Fruit fly (Drosophila melanogaster): ENCODE results near the gene CG10581.

- no peak for TF ChIP-seq bab1 (GFP tag; optimal IDR thresholded peaks at IDR 0.05)
- TF ChIP-seq CG33017 (tag; optimal IDR thresholded peaks at IDR 0.05) = no peak
- TF ChIP-seq CG12768 (GFP tag; optimal IDR thresholded peaks at IDR 0.05) = no peak
- TF ChIP-seq CG5204 (GFP tag; optimal IDR thresholded peaks at IDR 0.05) = no peak
- no peak for TF ChIP-seq CG1620 (GFP tag; optimal IDR thresholded peaks at IDR 0.05)
- no peak for TF ChIP-seq CG14711 (tag; optimal IDR thresholded peaks at IDR 0.05)
- no peak for TF ChIP-seq tj (GFP tag; optimal IDR thresholded peaks at IDR 0.05)
- no peak for TF ChIP-seq pad (GFP tag; optimal IDR thresholded peaks at IDR 0.05)
- no peak for TF ChIP-seq kay (GFP tag; ENCODE audit: borderline replicate concordance)
- no peak for TF ChIP-seq CG11617 (GFP tag; optimal IDR thresholded peaks at IDR 0.05)
- no peak for TF ChIP-seq CG7101 (tag; optimal IDR thresholded peaks at IDR 0.05)
- TF ChIP-seq ovo (GFP tag; optimal IDR thresholded peaks at IDR 0.05) = no peak
- TF ChIP-seq Clk (GFP tag; optimal IDR thresholded peaks at IDR 0.05) = no peak
These were observed 46.1 kb downstream of the CG10581 start for dm6 chr3L:20987895-20988294.
